Worm (Caenorhabditis elegans): Measurements from ENCODE around the gene T15H9.4.

T15H9.4 gene

ce11 chrII:9606485-9607036, 5.1 kb upstream of the T15H9.4 start:
- TF ChIP-seq mdl-1 (tag; optimal IDR thresholded peaks at IDR 0.05): peak in 1 of 2 experiments; percentile 12
- TF ChIP-seq nhr-77 (tag; optimal IDR thresholded peaks at IDR 0.05): no peak
- TF ChIP-seq crh-2 (tag; optimal IDR thresholded peaks at IDR 0.05): peak; percentile 30
- peak; percentile 39 for TF ChIP-seq C34F6.9 (tag; optimal IDR thresholded peaks at IDR 0.05)
- TF ChIP-seq unc-55 (GFP tag; optimal IDR thresholded peaks at IDR 0.05): peak; percentile 72

- TF ChIP-seq sma-9 (GFP tag; optimal IDR thresholded peaks at IDR 0.05) (peak; percentile 52), sma-9 (tag; optimal IDR thresholded peaks at IDR 0.05) (no peak), dmd-4 (tag; optimal IDR thresholded peaks at IDR 0.05) (no peak), nhr-6 (tag; optimal IDR thresholded peaks at IDR 0.05) (no peak)
Observed at ce11 chrII:9607137-9607536, 4.5 kb upstream of the T15H9.4 start.

ce11 chrII:9609296-9609695, 2.4 kb upstream of the T15H9.4 start, which contains the start of gene pap-2:
Gene pap-2 (minus strand): TSS chrII:9609396.
- no peak for TF ChIP-seq unc-62 (GFP tag; optimal IDR thresholded peaks at IDR 0.05)

- TF ChIP-seq elt-1 (tag; optimal IDR thresholded peaks at IDR 0.05): no peak
- TF ChIP-seq fos-1 (tag; optimal IDR thresholded peaks at IDR 0.05): no peak
Observed at ce11 chrII:9614728-9615127, 3.1 kb downstream of the T15H9.4 start, which contains the start of gene hlh-6. Gene hlh-6 (minus strand): TSS chrII:9614828.

- no peak for TF ChIP-seq ceh-82 (tag; optimal IDR thresholded peaks at IDR 0.05)
- TF ChIP-seq nhr-11 (tag; optimal IDR thresholded peaks at IDR 0.05): peak; percentile 21
- peak in 1 of 2 experiments; percentile 53 for TF ChIP-seq lsy-2 (tag; optimal IDR thresholded peaks at IDR 0.05)
- peak; percentile 36 for TF ChIP-seq sma-3 (GFP tag; optimal IDR thresholded peaks at IDR 0.05)
- no peak for TF ChIP-seq lin-11 (tag; optimal IDR thresholded peaks at IDR 0.05)
Observed at ce11 chrII:9617039-9617901, 5.6 kb downstream of the T15H9.4 start, which contains the start of gene hal-3. Gene hal-3 (minus strand): TSS chrII:9617125.

ce11 chrII:9617902-9618245, 6.2 kb downstream of the T15H9.4 start:
- no peak for TF ChIP-seq nhr-11 (tag; optimal IDR thresholded peaks at IDR 0.05)
- peak; percentile 51 for TF ChIP-seq nhr-21 (tag; optimal IDR thresholded peaks at IDR 0.05)
- no peak for TF ChIP-seq ztf-11 (tag; optimal IDR thresholded peaks at IDR 0.05)
- no peak for TF ChIP-seq sem-4 (tag; optimal IDR thresholded peaks at IDR 0.05)
- peak; percentile 10 for TF ChIP-seq sma-9 (GFP tag; optimal IDR thresholded peaks at IDR 0.05)
- no peak for TF ChIP-seq sma-9 (tag; optimal IDR thresholded peaks at IDR 0.05)
- TF ChIP-seq lsy-2 (tag; optimal IDR thresholded peaks at IDR 0.05): peak in 1 of 2 experiments; percentile 7

ce11 chrII:9618759-9619158, 7.1 kb downstream of the T15H9.4 start:
- TF ChIP-seq ztf-11 (tag; optimal IDR thresholded peaks at IDR 0.05) (no peak), nhr-12 (tag; optimal IDR thresholded peaks at IDR 0.05) (no peak), unc-62 (GFP tag; optimal IDR thresholded peaks at IDR 0.05) (no peak), ama-1 (optimal IDR thresholded peaks at IDR 0.05) (no peak), ztf-4 (tag; optimal IDR thresholded peaks at IDR 0.05) (no peak), aly-2 (tag; optimal IDR thresholded peaks at IDR 0.05) (no peak), unc-55 (GFP tag; optimal IDR thresholded peaks at IDR 0.05) (no peak), lin-39 (tag; optimal IDR thresholded peaks at IDR 0.05) (no peak), snpc-4 (tag; optimal IDR thresholded peaks at IDR 0.05) (no peak), egl-27 (tag; optimal IDR thresholded peaks at IDR 0.05) (no peak), sma-9 (GFP tag; optimal IDR thresholded peaks at IDR 0.05) (no peak), sma-9 (tag; optimal IDR thresholded peaks at IDR 0.05) (no peak), mab-5 (tag; optimal IDR thresholded peaks at IDR 0.05) (no peak), elt-3 (tag; optimal IDR thresholded peaks at IDR 0.05) (no peak), blmp-1 (tag; optimal IDR thresholded peaks at IDR 0.05; ENCODE audit: insufficient read depth) (no peak), nhr-129 (tag; optimal IDR thresholded peaks at IDR 0.05) (no peak)

Data from whole organism, L2 larva.